Worm (Caenorhabditis elegans) whole organism, L2 larva: Measurements from ENCODE around the gene saps-1.
A peak's percentile ranks its signal among the peaks of the same experiment; 100 is the strongest.

Experiments used
- C34F6.9 ChIP-seq: fragments of 150-350 bp; optimal IDR thresholded peaks from 2 replicates; lab custom pipeline; 2014; ENCODE audit warnings: missing biosample characterization, missing genetic modification characterization
- F13H6.1 ChIP-seq: sonication (generic microtip); optimal IDR thresholded peaks from 2 replicates; lab custom pipeline; 2016; ENCODE audit warnings: missing genetic modification characterization, missing compliant biosample characterization
- R02D3.7 ChIP-seq: fragments of 150-350 bp; optimal IDR thresholded peaks from 2 replicates; lab custom pipeline; 2014; ENCODE audit warnings: missing biosample characterization, missing genetic modification characterization
- alr-1 ChIP-seq: fragments of 150-350 bp; optimal IDR thresholded peaks from 2 replicates; lab custom pipeline; 2014; ENCODE audit warnings: missing biosample characterization, missing genetic modification characterization
- ama-1 ChIP-seq: fragments of 150-350 bp; optimal IDR thresholded peaks from 2 replicates; lab custom pipeline; 2018; ENCODE audit warnings: inconsistent platforms
- blmp-1 ChIP-seq: sonication (generic microtip); optimal IDR thresholded peaks from 2 replicates; lab custom pipeline; 2017; ENCODE audit warnings: missing genetic modification characterization, mild to moderate bottlenecking, missing compliant biosample characterization, antibody characterized with exemption, moderate library complexity; ENCODE audit not compliant: insufficient read depth
- ceh-16 ChIP-seq: fragments of 150-350 bp; optimal IDR thresholded peaks from 2 replicates; lab custom pipeline; 2014; ENCODE audit warnings: missing biosample characterization, missing genetic modification characterization
- ceh-82 ChIP-seq: fragments of 150-350 bp; optimal IDR thresholded peaks from 2 replicates; lab custom pipeline; 2014; ENCODE audit warnings: missing biosample characterization, missing genetic modification characterization
- dmd-4 ChIP-seq: sonication (generic microtip); optimal IDR thresholded peaks from 2 replicates; lab custom pipeline; 2017; ENCODE audit warnings: missing biosample characterization, missing genetic modification characterization
- egl-27 ChIP-seq: sonication (generic microtip); optimal IDR thresholded peaks from 3 replicates; lab custom pipeline; 2017; ENCODE audit warnings: missing biosample characterization, missing genetic modification reagents, missing genetic modification characterization
- elt-3 ChIP-seq: sonication (generic microtip); optimal IDR thresholded peaks from 2 replicates; lab custom pipeline; 2017; ENCODE audit warnings: missing biosample characterization, missing genetic modification characterization
- fos-1 ChIP-seq: fragments of 150-350 bp; optimal IDR thresholded peaks from 2 replicates; lab custom pipeline; 2014; ENCODE audit warnings: missing biosample characterization, missing genetic modification characterization
- lin-11 ChIP-seq: fragments of 150-350 bp; sonication (generic microtip); optimal IDR thresholded peaks from 2 replicates; lab custom pipeline; 2014; ENCODE audit warnings: missing biosample characterization, missing genetic modification characterization, inconsistent platforms, mixed read lengths
- lsy-2 ChIP-seq, 2 experiments: fragments of 150-350 bp in 1 of 2; sonication (generic microtip) in 1 of 2; optimal IDR thresholded peaks; 2 replicates each; lab custom pipeline; 2014 to 2017; ENCODE audit warnings: missing biosample characterization in 2 of 2, missing genetic modification characterization in 2 of 2
- mab-5 ChIP-seq: fragments of 150-350 bp; optimal IDR thresholded peaks from 2 replicates; lab custom pipeline; 2014; ENCODE audit warnings: missing biosample characterization, missing genetic modification characterization
- mbf-1 ChIP-seq: sonication (generic microtip); optimal IDR thresholded peaks from 2 replicates; lab custom pipeline; 2017; ENCODE audit warnings: missing biosample characterization, missing genetic modification characterization
- mdl-1 ChIP-seq, 2 experiments: fragments of 150-350 bp in 1 of 2; sonication (generic microtip) in 1 of 2; optimal IDR thresholded peaks; 2 replicates each; lab custom pipeline; 2017; ENCODE audit warnings: missing biosample characterization in 2 of 2, missing genetic modification characterization in 2 of 2
- nhr-10 ChIP-seq: sonication (generic microtip); optimal IDR thresholded peaks from 2 replicates; lab custom pipeline; 2017; ENCODE audit warnings: missing biosample characterization, missing genetic modification characterization
- nhr-11 ChIP-seq: fragments of 150-350 bp; optimal IDR thresholded peaks from 2 replicates; lab custom pipeline; 2014; ENCODE audit warnings: missing biosample characterization, missing genetic modification characterization
- nhr-12 ChIP-seq: fragments of 150-350 bp; optimal IDR thresholded peaks from 2 replicates; lab custom pipeline; 2014; ENCODE audit warnings: missing biosample characterization, missing genetic modification characterization
- nhr-129 ChIP-seq: fragments of 150-350 bp; optimal IDR thresholded peaks from 2 replicates; lab custom pipeline; 2014; ENCODE audit warnings: missing biosample characterization, missing genetic modification characterization
- nhr-21 ChIP-seq: fragments of 150-350 bp; optimal IDR thresholded peaks from 2 replicates; lab custom pipeline; 2014; ENCODE audit warnings: missing biosample characterization, missing genetic modification characterization
- nhr-23 ChIP-seq: fragments of 150-350 bp; optimal IDR thresholded peaks from 2 replicates; lab custom pipeline; 2014; ENCODE audit warnings: missing biosample characterization, missing genetic modification reagents, missing genetic modification characterization
- nhr-237 ChIP-seq: fragments of 150-350 bp; optimal IDR thresholded peaks from 2 replicates; lab custom pipeline; 2014; ENCODE audit warnings: missing biosample characterization, missing genetic modification characterization
- nhr-6 ChIP-seq: fragments of 150-350 bp; optimal IDR thresholded peaks from 2 replicates; lab custom pipeline; 2014; ENCODE audit warnings: missing biosample characterization, missing genetic modification characterization
- peb-1 ChIP-seq: fragments of 150-350 bp; optimal IDR thresholded peaks from 2 replicates; lab custom pipeline; 2014; ENCODE audit warnings: missing biosample characterization, missing genetic modification characterization
- sem-4 ChIP-seq: fragments of 150-350 bp; optimal IDR thresholded peaks from 2 replicates; lab custom pipeline; 2014; ENCODE audit warnings: missing biosample characterization, missing genetic modification reagents, missing genetic modification characterization
- skn-1 ChIP-seq: sonication (generic microtip); optimal IDR thresholded peaks from 2 replicates; lab custom pipeline; 2017; ENCODE audit warnings: missing biosample characterization, missing genetic modification characterization
- sma-3 ChIP-seq: sonication (generic microtip); optimal IDR thresholded peaks from 2 replicates; lab custom pipeline; 2016; ENCODE audit warnings: missing genetic modification reagents, missing genetic modification characterization, missing compliant biosample characterization
- sma-9 ChIP-seq, 2 experiments: fragments of 150-350 bp in 1 of 2; sonication (generic microtip) in 1 of 2; optimal IDR thresholded peaks; 2 replicates each; lab custom pipeline; 2014 to 2016; ENCODE audit warnings: missing genetic modification characterization in 2 of 2, mild to moderate bottlenecking in 1 of 2, missing biosample characterization in 1 of 2, missing compliant biosample characterization in 1 of 2, missing genetic modification reagents in 1 of 2, moderate library complexity in 1 of 2
- snpc-4 ChIP-seq: fragments of 150-350 bp; optimal IDR thresholded peaks from 2 replicates; lab custom pipeline; 2014; ENCODE audit warnings: missing biosample characterization, missing genetic modification characterization
- unc-55 ChIP-seq: fragments of 150-350 bp; sonication (generic microtip); optimal IDR thresholded peaks from 3 replicates; lab custom pipeline; 2014; ENCODE audit warnings: missing biosample characterization, missing genetic modification reagents, missing genetic modification characterization
- zag-1 ChIP-seq: fragments of 150-350 bp; optimal IDR thresholded peaks from 2 replicates; lab custom pipeline; 2014; ENCODE audit warnings: missing biosample characterization, missing genetic modification characterization
- ztf-1 ChIP-seq: fragments of 200-800 bp; sonication (Bioruptor generic); conservative IDR thresholded peaks from 2 replicates; pipeline ENCODE4 v1.3.6; 2022; ENCODE audit warnings: missing genetic modification characterization, missing compliant biosample characterization
- ztf-11 ChIP-seq: sonication (generic microtip); optimal IDR thresholded peaks from 2 replicates; lab custom pipeline; 2017; ENCODE audit warnings: missing biosample characterization, missing genetic modification characterization

Gene saps-1

ce11 chrII:11329021-11329479 is 31.6 kb downstream of the saps-1 start, which contains the start of gene tag-180:
TSS of gene tag-180 (minus strand) at chrII:11329429.
- TF ChIP-seq C34F6.9 (peak; percentile 22), nhr-6 (no peak)
- TF ChIP-seq, all 48 proteins: peak for 1

- TF ChIP-seq egl-27 (tag; lab: Kevin White, UChicago), result no peak
- TF ChIP-seq alr-1 (tag; lab: Kevin White, UChicago), result no peak
- peak; percentile 28 for TF ChIP-seq unc-55 (GFP tag; lab: Kevin White, UChicago)
- TF ChIP-seq mdl-1 (tag; optimal IDR thresholded peaks at IDR 0.05; lab: Kevin White, UChicago), result no peak
- TF ChIP-seq, all 48 proteins: peak for 1
Observed at ce11 chrII:11333375-11333774, 35.9 kb downstream of the saps-1 start.

- TF ChIP-seq sma-9 (GFP tag; optimal IDR thresholded peaks at IDR 0.05; lab: Kevin White, UChicago) (peak; percentile 6), sma-9 (tag; optimal IDR thresholded peaks at IDR 0.05; lab: Kevin White, UChicago) (no peak), snpc-4 (tag; lab: Kevin White, UChicago) (peak; percentile 54), peb-1 (tag; lab: Kevin White, UChicago) (no peak)
- TF ChIP-seq, all 48 proteins: peak for 2
Observed at ce11 chrII:11333846-11334638, 36.6 kb downstream of the saps-1 start.

- TF ChIP-seq R02D3.7 (tag; lab: Kevin White, UChicago) (no peak), zag-1 (peak; percentile 63), unc-55 (GFP tag; lab: Kevin White, UChicago) (peak; percentile 68), sma-3 (GFP tag; lab: Kevin White, UChicago) (no peak), C34F6.9 (peak; percentile 38), sma-9 (GFP tag; optimal IDR thresholded peaks at IDR 0.05; lab: Kevin White, UChicago) (no peak), sma-9 (tag; optimal IDR thresholded peaks at IDR 0.05; lab: Kevin White, UChicago) (no peak), blmp-1 (no peak), mab-5 (tag; lab: Kevin White, UChicago) (no peak)
Observed at ce11 chrII:11335670-11336069, 38.2 kb downstream of the saps-1 start.

- TF ChIP-seq mab-5 (tag; lab: Kevin White, UChicago) (no peak), nhr-21 (tag; lab: Kevin White, UChicago) (peak; percentile 44), ama-1 (lab: Kevin White, UChicago) (peak; percentile 28)
Observed at ce11 chrII:11336163-11336562, 38.7 kb downstream of the saps-1 start.

- TF ChIP-seq unc-55 (GFP tag; lab: Kevin White, UChicago), result no peak
- no peak for TF ChIP-seq nhr-237 (tag; lab: Kevin White, UChicago)
- no peak for TF ChIP-seq nhr-12
Observed at ce11 chrII:11336640-11337241, 39.3 kb downstream of the saps-1 start.

ce11 chrII:11337497-11338040 is 40.1 kb downstream of the saps-1 start, which contains the start of gene sqt-1:
TSS of gene sqt-1 (minus strand) at chrII:11337837.
- peak; percentile 36 for TF ChIP-seq nhr-21 (tag; lab: Kevin White, UChicago)
- no peak for TF ChIP-seq peb-1 (tag; lab: Kevin White, UChicago)
- TF ChIP-seq sem-4 (tag; lab: Kevin White, UChicago), result peak; percentile 37
- no peak for TF ChIP-seq mdl-1 (tag; optimal IDR thresholded peaks at IDR 0.05; lab: Kevin White, UChicago)
- no peak for TF ChIP-seq nhr-6
- TF ChIP-seq nhr-129 (tag; lab: Kevin White, UChicago), result no peak
- TF ChIP-seq nhr-10 (tag; lab: Kevin White, UChicago), result no peak
- TF ChIP-seq ceh-16, result no peak
- TF ChIP-seq mbf-1 (tag; lab: Kevin White, UChicago), result no peak
- TF ChIP-seq F13H6.1, result no peak
- TF ChIP-seq nhr-23 (tag; lab: Kevin White, UChicago), result no peak
- no peak for TF ChIP-seq zag-1
- TF ChIP-seq ama-1 (lab: Kevin White, UChicago), result peak; percentile 69
- TF ChIP-seq ceh-82 (tag; lab: Kevin White, UChicago), result no peak
- no peak for TF ChIP-seq ztf-11 (tag; lab: Kevin White, UChicago)
- TF ChIP-seq nhr-11 (tag; lab: Kevin White, UChicago), result no peak
- TF ChIP-seq ztf-1 (GFP tag; lab: Robert Waterston, UW), result no peak
- no peak for TF ChIP-seq mab-5 (tag; lab: Kevin White, UChicago)
- no peak for TF ChIP-seq elt-3 (tag; lab: Kevin White, UChicago)
- peak; percentile 64 for TF ChIP-seq unc-55 (GFP tag; lab: Kevin White, UChicago)
- no peak for TF ChIP-seq nhr-237 (tag; lab: Kevin White, UChicago)
- TF ChIP-seq snpc-4 (tag; lab: Kevin White, UChicago), result no peak
- no peak for TF ChIP-seq lin-11
- no peak for TF ChIP-seq dmd-4
- no peak for TF ChIP-seq sma-9 (GFP tag; optimal IDR thresholded peaks at IDR 0.05; lab: Kevin White, UChicago)
- TF ChIP-seq sma-9 (tag; optimal IDR thresholded peaks at IDR 0.05; lab: Kevin White, UChicago), result no peak
- no peak for TF ChIP-seq egl-27 (tag; lab: Kevin White, UChicago)
- TF ChIP-seq lsy-2 (tag; optimal IDR thresholded peaks at IDR 0.05; lab: Kevin White, UChicago), result no peak
- TF ChIP-seq skn-1, result no peak
- TF ChIP-seq fos-1 (tag; lab: Kevin White, UChicago), result no peak
